Worm (Caenorhabditis elegans) whole organism, L4 larva: Measurements from ENCODE around the gene pks-1.

ENCODE experiments used
- ZK546.5 ChIP-seq, 2 experiments: sonication (generic microtip); optimal IDR thresholded peaks; 2 replicates each; lab custom pipeline; 2017; ENCODE audit warnings: missing biosample characterization in 2 of 2, missing genetic modification characterization in 2 of 2
- nhr-28 ChIP-seq: fragments of 150-350 bp; optimal IDR thresholded peaks from 2 replicates; lab custom pipeline; 2014; ENCODE audit warnings: missing biosample characterization, missing genetic modification characterization
- nhr-77 ChIP-seq: fragments of 150-350 bp; optimal IDR thresholded peaks from 2 replicates; lab custom pipeline; 2014; ENCODE audit warnings: missing biosample characterization, missing genetic modification characterization

DNA sequence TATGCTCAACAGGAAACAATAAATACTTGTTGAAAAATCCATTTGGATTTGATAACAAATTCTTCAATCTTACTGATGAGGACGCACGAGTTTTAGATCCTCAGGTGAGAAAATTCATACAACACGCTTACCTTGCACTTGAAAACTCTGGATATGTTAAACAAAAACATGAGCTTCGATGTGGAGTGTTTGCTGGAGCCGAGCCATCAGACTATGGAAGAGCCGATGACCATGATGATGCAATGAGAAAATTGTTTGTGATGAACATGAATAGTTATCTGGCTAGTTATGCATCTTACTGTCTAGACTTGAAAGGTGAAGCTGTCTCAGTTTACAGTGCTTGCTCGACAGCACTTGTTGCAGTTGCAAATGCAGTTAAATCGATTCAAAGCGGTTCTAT, 20.3 kb downstream of the pks-1 start:
- TF ChIP-seq ZK546.5 (tag; optimal IDR thresholded peaks at IDR 0.05; lab: Kevin White, UChicago) (no peak), nhr-28 (tag; lab: Kevin White, UChicago) (no peak), nhr-77 (no peak)
